Worm (Caenorhabditis elegans) whole organism, L1 larva: ENCODE measurements around the gene K11C4.2.

ENCODE experiments used
- C04F5.9 ChIP-seq: sonication (generic microtip); optimal IDR thresholded peaks from 2 replicates; lab custom pipeline; 2016; ENCODE audit warnings: missing genetic modification characterization, missing compliant biosample characterization
- C34B4.2 ChIP-seq: sonication (generic microtip); optimal IDR thresholded peaks from 2 replicates; lab custom pipeline; 2017; ENCODE audit warnings: mild to moderate bottlenecking, missing genetic modification characterization, missing compliant biosample characterization
- F16B12.6 ChIP-seq: fragments of 150-350 bp; optimal IDR thresholded peaks from 2 replicates; lab custom pipeline; 2014; ENCODE audit warnings: missing biosample characterization, missing genetic modification characterization
- aha-1 ChIP-seq: fragments of 150-350 bp; optimal IDR thresholded peaks from 2 replicates; lab custom pipeline; 2014; ENCODE audit warnings: missing biosample characterization, missing genetic modification characterization
- ama-1 ChIP-seq: fragments of 150-350 bp; optimal IDR thresholded peaks from 2 replicates; lab custom pipeline; 2014
- blmp-1 ChIP-seq: fragments of 150-350 bp; optimal IDR thresholded peaks from 2 replicates; lab custom pipeline; 2014; ENCODE audit warnings: missing biosample characterization, missing genetic modification characterization
- ceh-8 ChIP-seq: fragments of 200-800 bp; sonication (Bioruptor generic); optimal IDR thresholded peaks from 2 replicates; lab custom pipeline; 2018; ENCODE audit warnings: mild to moderate bottlenecking, missing genetic modification characterization, moderate library complexity, missing compliant biosample characterization
- ceh-82 ChIP-seq, 3 experiments: fragments of 150-350 bp in 1 of 3; sonication (generic microtip) in 2 of 3; optimal IDR thresholded peaks; 2 replicates each; lab custom pipeline; 2014 to 2017; ENCODE audit warnings: missing biosample characterization in 3 of 3, missing genetic modification characterization in 3 of 3
- ceh-88 ChIP-seq: fragments of 200-800 bp; sonication (Bioruptor generic); IDR thresholded peaks from 2 replicates; pipeline ENCODE4 v1.3.6; 2022; ENCODE audit warnings: missing genetic modification characterization, missing compliant biosample characterization
- ces-1 ChIP-seq: fragments of 150-350 bp; optimal IDR thresholded peaks from 2 replicates; lab custom pipeline; 2014; ENCODE audit warnings: missing biosample characterization, missing genetic modification reagents, missing genetic modification characterization
- dsc-1 ChIP-seq: sonication (generic microtip); optimal IDR thresholded peaks from 2 replicates; lab custom pipeline; 2016; ENCODE audit warnings: mild to moderate bottlenecking, missing genetic modification characterization, missing compliant biosample characterization
- efl-1 ChIP-seq, 4 experiments: fragments of 150-350 bp; optimal IDR thresholded peaks in 3 of 4; peaks in 1 of 4; 1 replicate in 1 of 4; 2 replicates in 3 of 4; lab custom pipeline; 2014; ENCODE audit warnings: missing biosample characterization in 2 of 4, missing genetic modification characterization in 2 of 4, missing genetic modification reagents in 2 of 4
- egl-13 ChIP-seq: sonication (generic microtip); optimal IDR thresholded peaks from 2 replicates; lab custom pipeline; 2016; ENCODE audit warnings: missing genotype, missing genetic modification reagents, missing genetic modification characterization, missing compliant biosample characterization
- egl-27 ChIP-seq, 2 experiments: fragments of 150-350 bp in 1 of 2; sonication (generic microtip); optimal IDR thresholded peaks; 3 replicates each; lab custom pipeline; 2017 to 2018; ENCODE audit warnings: missing biosample characterization in 2 of 2, missing genetic modification characterization in 2 of 2, missing genetic modification reagents in 2 of 2
- fkh-8 ChIP-seq: sonication (generic microtip); optimal IDR thresholded peaks from 2 replicates; lab custom pipeline; 2016; ENCODE audit warnings: mild to moderate bottlenecking, missing genetic modification characterization, missing compliant biosample characterization
- hlh-17 ChIP-seq: fragments of 200-800 bp; sonication (Bioruptor generic); optimal IDR thresholded peaks from 2 replicates; lab custom pipeline; 2018; ENCODE audit warnings: missing genetic modification characterization, mild to moderate bottlenecking, missing compliant biosample characterization, moderate library complexity, borderline replicate concordance
- hpl-2 ChIP-seq: fragments of 150-350 bp; optimal IDR thresholded peaks from 2 replicates; lab custom pipeline; 2014; ENCODE audit warnings: missing biosample characterization, missing genetic modification reagents, missing genetic modification characterization
- isw-1 ChIP-seq: fragments of 200-800 bp; sonication (Bioruptor generic); IDR thresholded peaks from 2 replicates; pipeline ENCODE4 v1.3.6; 2022; ENCODE audit warnings: missing genetic modification characterization, missing compliant biosample characterization
- lin-14 ChIP-seq: fragments of 200-800 bp; sonication (Bioruptor generic); optimal IDR thresholded peaks from 2 replicates; lab custom pipeline; 2018; ENCODE audit warnings: mild to moderate bottlenecking, missing genetic modification characterization, moderate library complexity, missing compliant biosample characterization
- lin-15B ChIP-seq: fragments of 150-350 bp; sonication (generic microtip); optimal IDR thresholded peaks from 3 replicates; lab custom pipeline; 2014; ENCODE audit warnings: missing biosample characterization, missing genetic modification characterization
- lin-39 ChIP-seq: fragments of 150-350 bp; optimal IDR thresholded peaks from 2 replicates; lab custom pipeline; 2014; ENCODE audit warnings: missing biosample characterization, missing genetic modification reagents, missing genetic modification characterization
- lir-3 ChIP-seq: sonication (generic microtip); optimal IDR thresholded peaks from 2 replicates; lab custom pipeline; 2016; ENCODE audit warnings: mild to moderate bottlenecking, missing genetic modification characterization, moderate library complexity, missing compliant biosample characterization; ENCODE audit not compliant: poor library complexity
- mep-1 ChIP-seq: fragments of 150-350 bp; optimal IDR thresholded peaks from 2 replicates; lab custom pipeline; 2014; ENCODE audit warnings: missing biosample characterization, missing genetic modification characterization
- nhr-19 ChIP-seq: fragments of 200-800 bp; sonication (Bioruptor generic); conservative IDR thresholded peaks from 2 replicates; pipeline ENCODE4 v1.3.6; 2022; ENCODE audit warnings: missing genetic modification characterization, missing compliant biosample characterization
- nhr-28 ChIP-seq: fragments of 150-350 bp; optimal IDR thresholded peaks from 2 replicates; lab custom pipeline; 2014; ENCODE audit warnings: missing biosample characterization, missing genetic modification characterization
- nhr-47 ChIP-seq: sonication (generic microtip); optimal IDR thresholded peaks from 2 replicates; lab custom pipeline; 2016; ENCODE audit warnings: mild to moderate bottlenecking, missing genetic modification characterization, moderate library complexity, missing compliant biosample characterization
- nhr-71 ChIP-seq: sonication (generic microtip); optimal IDR thresholded peaks from 2 replicates; lab custom pipeline; 2016; ENCODE audit warnings: mild to moderate bottlenecking, missing genetic modification characterization, moderate library complexity, missing compliant biosample characterization
- nhr-84 ChIP-seq: sonication (generic microtip); optimal IDR thresholded peaks from 2 replicates; lab custom pipeline; 2017; ENCODE audit warnings: missing biosample characterization, missing genetic modification characterization
- nhr-90 ChIP-seq: sonication (generic microtip); optimal IDR thresholded peaks from 2 replicates; lab custom pipeline; 2016; ENCODE audit warnings: mild to moderate bottlenecking, missing genetic modification characterization, missing compliant biosample characterization; ENCODE audit not compliant: poor library complexity
- pag-3 ChIP-seq: sonication (generic microtip); optimal IDR thresholded peaks from 2 replicates; lab custom pipeline; 2017; ENCODE audit warnings: missing genetic modification characterization, mild to moderate bottlenecking, missing compliant biosample characterization, antibody characterized with exemption, borderline replicate concordance; ENCODE audit not compliant: insufficient read depth
- pax-3 ChIP-seq: fragments of 200-800 bp; sonication (Bioruptor generic); optimal IDR thresholded peaks from 2 replicates; lab custom pipeline; 2018; ENCODE audit warnings: mild to moderate bottlenecking, missing genetic modification characterization, moderate library complexity, missing compliant biosample characterization
- rnt-1 ChIP-seq: sonication (generic microtip); optimal IDR thresholded peaks from 2 replicates; lab custom pipeline; 2016; ENCODE audit warnings: mild to moderate bottlenecking, missing genetic modification characterization, moderate library complexity, missing compliant biosample characterization
- snu-23 ChIP-seq: sonication (generic microtip); optimal IDR thresholded peaks from 2 replicates; lab custom pipeline; 2016; ENCODE audit warnings: missing genetic modification characterization, missing compliant biosample characterization
- swsn-7 ChIP-seq: sonication (generic microtip); optimal IDR thresholded peaks from 2 replicates; lab custom pipeline; 2016; ENCODE audit warnings: missing genetic modification characterization, missing compliant biosample characterization
- tlp-1 ChIP-seq: fragments of 150-350 bp; optimal IDR thresholded peaks from 2 replicates; lab custom pipeline; 2014; ENCODE audit warnings: missing biosample characterization, missing genetic modification characterization
- unc-62 ChIP-seq: fragments of 150-350 bp; optimal IDR thresholded peaks from 2 replicates; lab custom pipeline; 2014; ENCODE audit warnings: missing biosample characterization, missing genetic modification reagents, missing genetic modification characterization
- xbp-1 ChIP-seq: sonication (generic microtip); optimal IDR thresholded peaks from 2 replicates; lab custom pipeline; 2016; ENCODE audit warnings: missing genetic modification characterization, missing compliant biosample characterization
- ztf-11 ChIP-seq, 2 experiments: sonication (generic microtip); optimal IDR thresholded peaks; 2 replicates each; lab custom pipeline; 2016 to 2017; ENCODE audit warnings: missing genetic modification characterization in 2 of 2, missing biosample characterization in 1 of 2, missing compliant biosample characterization in 1 of 2

K11C4.2 gene

DNA sequence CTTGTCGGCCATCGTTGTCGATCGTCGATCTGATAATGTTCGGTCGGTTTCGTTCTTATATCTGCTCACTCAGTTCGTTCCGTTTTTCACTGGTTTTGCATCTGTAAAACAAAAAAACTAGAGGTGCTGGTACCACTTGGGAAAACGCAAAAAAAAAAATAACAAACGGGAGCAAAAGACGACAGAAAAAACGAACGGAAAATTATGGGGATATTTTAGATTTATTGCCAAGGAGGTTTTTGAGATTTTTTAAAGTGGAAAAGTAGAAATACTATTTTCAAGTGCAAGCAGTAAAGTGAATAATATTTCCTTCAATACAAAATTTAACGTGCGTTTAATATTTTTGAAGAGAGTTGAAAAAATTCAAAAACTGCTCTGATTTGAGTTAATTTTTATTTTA is 34.1 kb downstream of the K11C4.2 start, which contains the start of gene unc-68:
Gene unc-68 (minus strand): TSS at position 101 of the 400 bp plus-strand sequence.
- TF ChIP-seq ces-1 (no peak), pax-3 (no peak), F16B12.6 (tag; lab: Kevin White, UChicago) (no peak), C04F5.9 (tag; lab: Kevin White, UChicago) (no peak), C34B4.2 (no peak)

- TF ChIP-seq hpl-2 (GFP tag; lab: Kevin White, UChicago) (no peak), snu-23 (GFP tag; lab: Kevin White, UChicago) (peak; percentile 26), ama-1 (no peak), lin-39 (no peak), unc-62 (no peak), ceh-82 (tag; optimal IDR thresholded peaks at IDR 0.05; lab: Kevin White, UChicago) (no peak), fkh-8 (tag; lab: Kevin White, UChicago) (no peak), egl-27 (tag; optimal IDR thresholded peaks at IDR 0.05; lab: Kevin White, UChicago) (no peak), nhr-28 (tag; lab: Kevin White, UChicago) (no peak), ceh-88 (GFP tag; lab: Robert Waterston, UW) (no peak), nhr-90 (tag; lab: Kevin White, UChicago) (no peak), lin-14 (peak; percentile 50), isw-1 (GFP tag; lab: Robert Waterston, UW) (no peak), blmp-1 (tag; lab: Kevin White, UChicago) (no peak), rnt-1 (tag; lab: Kevin White, UChicago) (peak; percentile 44), mep-1 (tag; lab: Kevin White, UChicago) (peak; percentile 3), C04F5.9 (tag; lab: Kevin White, UChicago) (no peak), pag-3 (tag; lab: Kevin White, UChicago) (peak; percentile 95), tlp-1 (tag; lab: Kevin White, UChicago) (no peak), swsn-7 (no peak), dsc-1 (peak; percentile 36), ztf-11 (tag; optimal IDR thresholded peaks at IDR 0.05; lab: Kevin White, UChicago) (no peak), egl-13 (tag; lab: Kevin White, UChicago) (no peak), lin-15B (tag; lab: Kevin White, UChicago) (no peak), xbp-1 (peak; percentile 82), nhr-71 (tag; lab: Kevin White, UChicago) (peak; percentile 42), aha-1 (tag; lab: Kevin White, UChicago) (no peak), nhr-19 (GFP tag; lab: Robert Waterston, UW) (peak; percentile 21; the same call in 1 of the 2 replicates), lir-3 (tag; lab: Kevin White, UChicago) (no peak), C34B4.2 (no peak)
Observed at ce11 chrV:6930284-6930683, 35.4 kb downstream of the K11C4.2 start.

- no peak for TF ChIP-seq efl-1 (optimal IDR thresholded peaks at IDR 0.05; lab: Kevin White, UChicago)
- TF ChIP-seq efl-1 (GFP tag; optimal IDR thresholded peaks at IDR 0.05 in 1 of 2; lab: Kevin White, UChicago), result peak in 1 of 2 experiments; percentile 48
- TF ChIP-seq nhr-47 (tag; lab: Kevin White, UChicago), result no peak
- no peak for TF ChIP-seq rnt-1 (tag; lab: Kevin White, UChicago)
- no peak for TF ChIP-seq nhr-84 (tag; lab: Kevin White, UChicago)
- no peak for TF ChIP-seq hlh-17 (GFP tag; lab: Kevin White, UChicago)
- TF ChIP-seq ceh-8 (GFP tag; lab: Kevin White, UChicago), result no peak
Observed at ce11 chrV:6934212-6934611, 39.3 kb downstream of the K11C4.2 start, which contains the start of gene lipl-6. lipl-6 (minus strand) TSS chrV:6934312.
